Worm (Caenorhabditis elegans) whole organism, mixed stage, embryonic: Measurements from ENCODE around the gene H14N18.4.

Experiments used
- nhr-2 ChIP-seq: fragments of 150-350 bp; optimal IDR thresholded peaks from 2 replicates; lab custom pipeline; 2014; ENCODE audit warnings: missing biosample characterization, missing genetic modification characterization
- unc-62 ChIP-seq: fragments of 150-350 bp; optimal IDR thresholded peaks from 2 replicates; lab custom pipeline; 2014; ENCODE audit warnings: missing biosample characterization, missing genetic modification reagents, missing genetic modification characterization

- TF ChIP-seq nhr-2 (no peak), unc-62 (GFP tag; lab: Kevin White, UChicago) (no peak)
Observed at ce11 chrV:8942437-8942978, 13.7 kb upstream of the H14N18.4 start.
